Fruit fly (Drosophila melanogaster) whole organism, embryonic: ENCODE measurements around the gene miple2.
A peak's percentile ranks its signal among the peaks of the same experiment; 100 is the strongest.

Source experiments
- B-H2 ChIP-seq: fragments of 200-800 bp; sonication (Bioruptor generic); optimal IDR thresholded peaks from 2 replicates; lab custom pipeline; 2018; ENCODE audit warnings: missing biosample characterization, mild to moderate bottlenecking, missing genetic modification characterization
- Bgb ChIP-seq: fragments of 200-800 bp; sonication (Bioruptor generic); IDR thresholded peaks from 2 replicates; pipeline ENCODE4 v1.3.6; 2022; ENCODE audit warnings: missing biosample characterization, missing genetic modification characterization; ENCODE audit not compliant: partially characterized antibody
- CG10209 ChIP-seq: fragments of 200-800 bp; sonication (Bioruptor generic); optimal IDR thresholded peaks from 3 replicates; lab custom pipeline; 2017; ENCODE audit warnings: missing biosample characterization, mild to moderate bottlenecking, missing genetic modification characterization, missing genetic modification reagents
- CG10321 ChIP-seq: fragments of 200-800 bp; sonication (Bioruptor generic); IDR thresholded peaks from 2 replicates; pipeline ENCODE4 v1.3.6; 2022; ENCODE audit warnings: missing biosample characterization, missing genetic modification characterization
- CG10543 ChIP-seq: fragments of 200-800 bp; sonication (Bioruptor generic); optimal IDR thresholded peaks from 3 replicates; lab custom pipeline; 2017; ENCODE audit warnings: missing biosample characterization, mild to moderate bottlenecking, missing genetic modification characterization, moderate library complexity
- CG10565 ChIP-seq: fragments of 200-800 bp; sonication (Bioruptor generic); optimal IDR thresholded peaks from 3 replicates; lab custom pipeline; 2016; ENCODE audit warnings: missing biosample characterization, mild to moderate bottlenecking, missing genetic modification characterization
- CG16779 ChIP-seq: fragments of 200-800 bp; sonication (Bioruptor generic); IDR thresholded peaks from 2 replicates; pipeline ENCODE4 v1.3.6; 2022; ENCODE audit warnings: missing biosample characterization, missing genetic modification characterization
- CG18476 ChIP-seq: fragments of 200-800 bp; sonication (Bioruptor generic); optimal IDR thresholded peaks from 2 replicates; lab custom pipeline; 2016; ENCODE audit warnings: missing biosample characterization, mild to moderate bottlenecking, missing genetic modification characterization
- CG2116 ChIP-seq: fragments of 200-800 bp; sonication (Bioruptor generic); optimal IDR thresholded peaks from 3 replicates; lab custom pipeline; 2018; ENCODE audit warnings: missing biosample characterization, mild to moderate bottlenecking, missing genetic modification characterization
- CG2199 ChIP-seq: fragments of 200-800 bp; sonication (Bioruptor generic); IDR thresholded peaks from 3 replicates; pipeline ENCODE4 v1.3.6; 2022; ENCODE audit warnings: missing biosample characterization, missing genetic modification characterization
- CG3407 ChIP-seq: fragments of 200-800 bp; sonication (Bioruptor generic); optimal IDR thresholded peaks from 2 replicates; lab custom pipeline; 2018; ENCODE audit warnings: missing biosample characterization, mild to moderate bottlenecking, missing genetic modification characterization
- CG34224 ChIP-seq: fragments of 200-800 bp; sonication (Bioruptor generic); IDR thresholded peaks from 3 replicates; pipeline ENCODE4 v1.3.6; 2022; ENCODE audit warnings: missing biosample characterization, missing genetic modification characterization; ENCODE audit not compliant: partially characterized antibody
- CG4282 ChIP-seq: fragments of 200-800 bp; sonication (Bioruptor generic); optimal IDR thresholded peaks from 2 replicates; lab custom pipeline; 2016; ENCODE audit warnings: missing biosample characterization, missing genetic modification characterization
- CG5180 ChIP-seq: fragments of 200-800 bp; sonication (Bioruptor generic); optimal IDR thresholded peaks from 3 replicates; lab custom pipeline; 2017; ENCODE audit warnings: missing biosample characterization, missing genetic modification characterization, mild to moderate bottlenecking, moderate library complexity, missing genetic modification reagents
- CG7556 ChIP-seq: fragments of 200-800 bp; sonication (Bioruptor generic); optimal IDR thresholded peaks from 2 replicates; lab custom pipeline; 2017; ENCODE audit warnings: missing biosample characterization, mild to moderate bottlenecking, missing genetic modification characterization
- CG9797 ChIP-seq: fragments of 200-800 bp; sonication (Bioruptor generic); optimal IDR thresholded peaks from 3 replicates; lab custom pipeline; 2018; ENCODE audit warnings: missing biosample characterization, mild to moderate bottlenecking, missing genetic modification characterization
- CTCF ChIP-seq: fragments of 200-800 bp; sonication (Bioruptor generic); optimal IDR thresholded peaks from 2 replicates; lab custom pipeline; 2017; ENCODE audit warnings: missing biosample characterization, mild to moderate bottlenecking, missing genetic modification characterization, moderate library complexity
- CrebB ChIP-seq: fragments of 200-800 bp; sonication (Bioruptor generic); optimal IDR thresholded peaks from 3 replicates; lab custom pipeline; 2018; ENCODE audit warnings: missing biosample characterization, mild to moderate bottlenecking, missing genetic modification characterization
- Dbx ChIP-seq: fragments of 200-800 bp; sonication (Bioruptor generic); IDR thresholded peaks from 3 replicates; pipeline ENCODE4 v1.3.6; 2022; ENCODE audit warnings: missing biosample characterization, missing genetic modification characterization
- Dll ChIP-seq: fragments of 200-800 bp; sonication (Bioruptor generic); IDR thresholded peaks from 4 replicates; pipeline ENCODE4 v1.3.6; 2022; ENCODE audit warnings: missing biosample characterization, missing genetic modification characterization; ENCODE audit not compliant: partially characterized antibody
- Drgx ChIP-seq: fragments of 200-800 bp; sonication (Bioruptor generic); IDR thresholded peaks from 2 replicates; pipeline ENCODE4 v1.3.6; 2022; ENCODE audit warnings: missing biosample characterization, missing genetic modification characterization
- Ets97D ChIP-seq: fragments of 200-800 bp; sonication (Bioruptor generic); optimal IDR thresholded peaks from 3 replicates; lab custom pipeline; 2016; ENCODE audit warnings: missing biosample characterization, missing genetic modification characterization
- Fer2 ChIP-seq: fragments of 200-800 bp; sonication (Bioruptor generic); optimal IDR thresholded peaks from 2 replicates; lab custom pipeline; 2018; ENCODE audit warnings: missing biosample characterization, mild to moderate bottlenecking, missing genetic modification characterization, moderate library complexity
- GATAe ChIP-seq: fragments of 200-800 bp; sonication (Bioruptor generic); conservative IDR thresholded peaks from 2 replicates; pipeline ENCODE4 v1.3.6; 2022; ENCODE audit warnings: missing biosample characterization, missing genetic modification characterization
- HHEX ChIP-seq: fragments of 200-800 bp; sonication (Bioruptor generic); optimal IDR thresholded peaks from 3 replicates; lab custom pipeline; 2017; ENCODE audit warnings: missing biosample characterization, mild to moderate bottlenecking, missing genetic modification characterization, missing genetic modification reagents
- HLHmδ ChIP-seq: fragments of 200-800 bp; sonication (Bioruptor generic); optimal IDR thresholded peaks from 2 replicates; lab custom pipeline; 2018; ENCODE audit warnings: missing biosample characterization, mild to moderate bottlenecking, missing genetic modification characterization, moderate library complexity
- Hsf ChIP-seq: fragments of 200-800 bp; sonication (Bioruptor generic); optimal IDR thresholded peaks from 3 replicates; lab custom pipeline; 2016; ENCODE audit warnings: missing biosample characterization, missing genetic modification characterization
- Jarid2 ChIP-seq: fragments of 200-800 bp; sonication (Bioruptor generic); optimal IDR thresholded peaks from 3 replicates; lab custom pipeline; 2017; ENCODE audit warnings: mild to moderate bottlenecking, missing biosample characterization, missing genetic modification reagents, missing genetic modification characterization
- MESR4 ChIP-seq: fragments of 200-800 bp; sonication (Bioruptor generic); optimal IDR thresholded peaks from 2 replicates; lab custom pipeline; 2018; ENCODE audit warnings: missing biosample characterization, mild to moderate bottlenecking, missing genetic modification characterization, moderate library complexity
- Mrtf ChIP-seq: fragments of 200-800 bp; sonication (Bioruptor generic); IDR thresholded peaks from 3 replicates; pipeline ENCODE4 v1.3.6; 2022; ENCODE audit warnings: missing biosample characterization, missing genetic modification characterization
- Pdp1 ChIP-seq, 2 experiments: fragments of 200-800 bp; sonication (Bioruptor generic); optimal IDR thresholded peaks; 3 replicates each; lab custom pipeline; 2016; ENCODE audit warnings: missing biosample characterization in 2 of 2, missing genetic modification characterization in 2 of 2, mild to moderate bottlenecking in 1 of 2, moderate library complexity in 1 of 2
- bigmax ChIP-seq: fragments of 200-800 bp; sonication (Bioruptor generic); optimal IDR thresholded peaks from 2 replicates; lab custom pipeline; 2018; ENCODE audit warnings: missing biosample characterization, mild to moderate bottlenecking, missing genetic modification characterization
- disco-r ChIP-seq: fragments of 200-800 bp; sonication (Bioruptor generic); optimal IDR thresholded peaks from 2 replicates; lab custom pipeline; 2016; ENCODE audit warnings: missing biosample characterization, missing genetic modification characterization
- dpn ChIP-seq, 2 experiments: fragments of 200-800 bp; sonication (Bioruptor generic); optimal IDR thresholded peaks; 3 replicates each; lab custom pipeline; 2016; ENCODE audit warnings: missing biosample characterization in 2 of 2, missing genetic modification characterization in 2 of 2
- ftz-f1 ChIP-seq: fragments of 200-800 bp; sonication (Bioruptor generic); optimal IDR thresholded peaks from 2 replicates; lab custom pipeline; 2016; ENCODE audit warnings: missing biosample characterization, missing genetic modification characterization
- gsb-n ChIP-seq: fragments of 200-800 bp; sonication (Bioruptor generic); optimal IDR thresholded peaks from 3 replicates; lab custom pipeline; 2018; ENCODE audit warnings: missing biosample characterization, mild to moderate bottlenecking, missing genetic modification characterization
- hb ChIP-seq: fragments of 200-800 bp; sonication (Bioruptor generic); IDR thresholded peaks from 3 replicates; pipeline ENCODE4 v1.3.6; 2022; ENCODE audit warnings: missing biosample characterization, missing genetic modification characterization; ENCODE audit not compliant: partially characterized antibody
- lmd ChIP-seq: fragments of 200-800 bp; sonication (Bioruptor generic); IDR thresholded peaks from 2 replicates; pipeline ENCODE4 v1.3.6; 2022; ENCODE audit warnings: missing biosample characterization, missing genetic modification characterization
- lov ChIP-seq, 2 experiments: fragments of 200-800 bp in 1 of 2; fragments of >200 bp in 1 of 2; sonication (Bioruptor generic) in 1 of 2; IDR thresholded peaks in 1 of 2; optimal IDR thresholded peaks in 1 of 2; 2 replicates in 1 of 2; 3 replicates in 1 of 2; pipeline versions ENCODE4 v1.3.6 to Lab custom; 2017 to 2022; ENCODE audit warnings: missing biosample characterization in 1 of 2, missing genetic modification characterization in 1 of 2
- nerfin-2 ChIP-seq: fragments of 200-800 bp; sonication (Bioruptor generic); IDR thresholded peaks from 2 replicates; pipeline ENCODE4 v1.3.6; 2022; ENCODE audit warnings: missing biosample characterization, missing genetic modification characterization; ENCODE audit not compliant: partially characterized antibody
- pita ChIP-seq: fragments of 200-800 bp; sonication (Bioruptor generic); optimal IDR thresholded peaks from 2 replicates; lab custom pipeline; 2017; ENCODE audit warnings: missing biosample characterization, mild to moderate bottlenecking, missing genetic modification characterization
- pros ChIP-seq: fragments of 200-800 bp; sonication (Bioruptor generic); optimal IDR thresholded peaks from 3 replicates; lab custom pipeline; 2019; ENCODE audit warnings: missing biosample characterization, mild to moderate bottlenecking, missing genetic modification characterization, moderate library complexity
- sens ChIP-seq: fragments of 200-800 bp; sonication (Bioruptor generic); peaks from one replicate; lab custom pipeline; 2016; ENCODE audit warnings: missing biosample characterization, missing genetic modification characterization
- shn ChIP-seq: fragments of 200-800 bp; sonication (Bioruptor generic); optimal IDR thresholded peaks from 3 replicates; lab custom pipeline; 2016; ENCODE audit warnings: missing biosample characterization, missing genetic modification characterization
- sisA ChIP-seq: fragments of 200-800 bp; sonication (Bioruptor generic); IDR thresholded peaks from 2 replicates; pipeline ENCODE4 v1.3.6; 2022; ENCODE audit warnings: missing biosample characterization, missing genetic modification characterization
- sqz ChIP-seq: fragments of 200-800 bp; sonication (Bioruptor generic); optimal IDR thresholded peaks from 3 replicates; lab custom pipeline; 2018; ENCODE audit warnings: missing biosample characterization, mild to moderate bottlenecking, missing genetic modification characterization
- sug ChIP-seq: fragments of 200-800 bp; optimal IDR thresholded peaks from 2 replicates; lab custom pipeline; 2019; ENCODE audit warnings: missing biosample characterization, mild to moderate bottlenecking, missing genetic modification characterization, moderate library complexity
- toy ChIP-seq: fragments of 200-800 bp; sonication (Bioruptor generic); IDR thresholded peaks from 2 replicates; pipeline ENCODE4 v1.3.6; 2022; ENCODE audit warnings: missing biosample characterization, missing genetic modification characterization
- tx ChIP-seq: fragments of 200-800 bp; sonication (Bioruptor generic); optimal IDR thresholded peaks from 2 replicates; lab custom pipeline; 2016; ENCODE audit warnings: missing biosample characterization, missing genetic modification characterization
- vnd ChIP-seq: fragments of 200-800 bp; sonication (Bioruptor generic); IDR thresholded peaks from 3 replicates; pipeline ENCODE4 v1.3.6; 2022; ENCODE audit warnings: missing biosample characterization, missing genetic modification characterization; ENCODE audit not compliant: partially characterized antibody

The miple2 gene

dm6 chr3L:262724-263177 is 8.2 kb upstream of the miple2 start (continued):
- TF ChIP-seq CG10209 (GFP tag; lab: Kevin White, UChicago) (no peak), Dll (GFP tag; lab: Robert Waterston, UW) (peak; percentile 85), CG4282 (GFP tag; lab: Kevin White, UChicago) (no peak), CG3407 (no peak), CG5180 (GFP tag; lab: Kevin White, UChicago) (no peak), sens (peak; percentile 80), CG2116 (GFP tag; lab: Kevin White, UChicago) (peak; percentile 62), lmd (GFP tag; lab: Robert Waterston, UW) (no peak), gsb-n (tag; lab: Kevin White, UChicago) (no peak), CG18476 (GFP tag; lab: Kevin White, UChicago) (no peak), tx (GFP tag; lab: Kevin White, UChicago) (no peak), pita (GFP tag; lab: Kevin White, UChicago) (no peak), B-H2 (GFP tag; lab: Kevin White, UChicago) (peak; percentile 13), Pdp1 (GFP tag; optimal IDR thresholded peaks at IDR 0.05; lab: Kevin White, UChicago) (peak in 1 of 2 experiments; percentile 63), Mrtf (GFP tag; lab: Robert Waterston, UW) (no peak), Dbx (GFP tag; lab: Robert Waterston, UW) (peak; percentile 47; the same call in 1 of the 3 replicates), CG2199 (GFP tag; lab: Robert Waterston, UW) (0 out of 3 replicates have a peak, but pooled peaks have one; percentile 51), disco-r (GFP tag; lab: Kevin White, UChicago) (no peak), shn (GFP tag; lab: Kevin White, UChicago) (no peak), HHEX (GFP tag; lab: Kevin White, UChicago) (no peak), Fer2 (tag; lab: Kevin White, UChicago) (no peak), Jarid2 (GFP tag; lab: Kevin White, UChicago) (no peak), Bgb (GFP tag; lab: Robert Waterston, UW) (peak; percentile 81), MESR4 (GFP tag; lab: Kevin White, UChicago) (peak; percentile 88), sug (tag; lab: Kevin White, UChicago) (peak; percentile 93), ftz-f1 (GFP tag; lab: Kevin White, UChicago) (peak; percentile 29), CG9797 (GFP tag; lab: Kevin White, UChicago) (peak; percentile 27), nerfin-2 (GFP tag; lab: Robert Waterston, UW) (peak; percentile 75), sisA (GFP tag; lab: Robert Waterston, UW) (no peak), CrebB (tag; lab: Kevin White, UChicago) (no peak), CG10321 (GFP tag; lab: Robert Waterston, UW) (peak; percentile 50; the same call in 1 of the 2 replicates), Hsf (GFP tag; lab: Kevin White, UChicago) (no peak), CG16779 (GFP tag; lab: Robert Waterston, UW) (no peak), pros (GFP tag; lab: Kevin White, UChicago) (no peak), lov (optimal IDR thresholded peaks at IDR 0.05; lab: Kevin White, UChicago) (no peak), lov (GFP tag; IDR thresholded peaks at IDR 0.05; lab: Robert Waterston, UW) (no peak), toy (GFP tag; lab: Robert Waterston, UW) (no peak), sqz (no peak), CTCF (GFP tag; lab: Kevin White, UChicago) (peak; percentile 11), CG7556 (GFP tag; lab: Kevin White, UChicago) (no peak), CG10565 (GFP tag; lab: Kevin White, UChicago) (no peak), dpn (GFP tag; optimal IDR thresholded peaks at IDR 0.05; lab: Kevin White, UChicago) (no peak), Drgx (no peak), HLHmδ (GFP tag; lab: Kevin White, UChicago) (no peak), bigmax (GFP tag; lab: Kevin White, UChicago) (peak; percentile 96), CG10543 (GFP tag; lab: Kevin White, UChicago) (no peak), Ets97D (peak; percentile 28), vnd (GFP tag; lab: Robert Waterston, UW) (peak; percentile 81), GATAe (GFP tag; lab: Robert Waterston, UW) (no peak), hb (GFP tag; lab: Robert Waterston, UW) (peak; percentile 58; the same call in 2 of the 3 replicates), CG34224 (peak; percentile 83)
